Worm (Caenorhabditis elegans): ENCODE measurements around the gene cpsf-3.

- TF ChIP-seq lin-13 (tag; optimal IDR thresholded peaks at IDR 0.05) (no peak), snpc-4 (tag; optimal IDR thresholded peaks at IDR 0.05) (no peak), unc-62 (GFP tag; optimal IDR thresholded peaks at IDR 0.05) (no peak), elt-1 (tag; optimal IDR thresholded peaks at IDR 0.05; ENCODE audit: borderline replicate concordance, insufficient read depth) (no peak), elt-3 (tag; optimal IDR thresholded peaks at IDR 0.05) (no peak), mep-1 (tag; optimal IDR thresholded peaks at IDR 0.05) (no peak), nhr-76 (tag; optimal IDR thresholded peaks at IDR 0.05) (no peak), lin-32 (GFP tag; optimal IDR thresholded peaks at IDR 0.05) (no peak), nhr-237 (tag; optimal IDR thresholded peaks at IDR 0.05) (no peak), blmp-1 (tag; optimal IDR thresholded peaks at IDR 0.05) (no peak)
Measured at ce11 chrIV:13244024-13244423, 38.7 kb downstream of the cpsf-3 start, which contains the start of gene cox-11.

Data from whole organism, mixed stage, embryonic.